Fruit fly (Drosophila melanogaster): ENCODE data around the gene Saysd1.

Gene Saysd1

dm6 chr3R:25183484-25184442, 31.2 kb downstream of the Saysd1 start, which contains the start of gene dan (continued):
- TF ChIP-seq ems (GFP tag; optimal IDR thresholded peaks at IDR 0.05): no peak
- TF ChIP-seq btn (GFP tag; optimal IDR thresholded peaks at IDR 0.05): no peak
- no peak for TF ChIP-seq salm (tag; optimal IDR thresholded peaks at IDR 0.05)
- TF ChIP-seq crol (GFP tag; IDR thresholded peaks at IDR 0.05): peak; percentile 40; the same call in 1 of the 2 replicates
- peak; percentile 43 for TF ChIP-seq CG8388 (GFP tag; optimal IDR thresholded peaks at IDR 0.05)
- TF ChIP-seq CG3838 (GFP tag; optimal IDR thresholded peaks at IDR 0.05): no peak
- no peak for TF ChIP-seq ab (GFP tag; optimal IDR thresholded peaks at IDR 0.05)
- no peak for TF ChIP-seq fu2 (GFP tag; optimal IDR thresholded peaks at IDR 0.05)
- no peak for TF ChIP-seq tx (GFP tag; optimal IDR thresholded peaks at IDR 0.05)
- peak; percentile 32 for TF ChIP-seq Blimp-1 (GFP tag; optimal IDR thresholded peaks at IDR 0.05)
- TF ChIP-seq CG11504 (tag; optimal IDR thresholded peaks at IDR 0.05): peak; percentile 64
- TF ChIP-seq Gug (GFP tag; IDR thresholded peaks at IDR 0.05): no peak
- TF ChIP-seq NFAT (GFP tag; IDR thresholded peaks at IDR 0.05): no peak
- no peak for TF ChIP-seq Dad (GFP tag; optimal IDR thresholded peaks at IDR 0.05)
- peak; percentile 68 for TF ChIP-seq CG15696 (tag; optimal IDR thresholded peaks at IDR 0.05)
- no peak for TF ChIP-seq CG17612 (GFP tag; IDR thresholded peaks at IDR 0.05)
- peak; percentile 53 for TF ChIP-seq dmrt99B (tag; optimal IDR thresholded peaks at IDR 0.05)
- peak; percentile 5 for TF ChIP-seq CG17385 (GFP tag; optimal IDR thresholded peaks at IDR 0.05)
- no peak for TF ChIP-seq CG2116 (GFP tag; optimal IDR thresholded peaks at IDR 0.05)
- no peak for TF ChIP-seq CG4854 (GFP tag; optimal IDR thresholded peaks at IDR 0.05)
- TF ChIP-seq ATbp (GFP tag; optimal IDR thresholded peaks at IDR 0.05): peak; percentile 12
- peak; percentile 71 for TF ChIP-seq nmo (GFP tag; optimal IDR thresholded peaks at IDR 0.05)
- no peak for TF ChIP-seq CG2889 (GFP tag; IDR thresholded peaks at IDR 0.05)
- no peak for TF ChIP-seq CG13894 (tag; optimal IDR thresholded peaks at IDR 0.05)
- TF ChIP-seq pan (optimal IDR thresholded peaks at IDR 0.05): no peak
- no peak for TF ChIP-seq pan (GFP tag; optimal IDR thresholded peaks at IDR 0.05 in 1 of 2, IDR thresholded peaks at IDR 0.05 in 1 of 2)
- TF ChIP-seq lab (GFP tag; optimal IDR thresholded peaks at IDR 0.05): peak; percentile 43
- peak; percentile 59 for TF ChIP-seq CG13775 (GFP tag; optimal IDR thresholded peaks at IDR 0.05)
- no peak for TF ChIP-seq BtbVII (GFP tag; optimal IDR thresholded peaks at IDR 0.05)
- TF ChIP-seq CG5245 (GFP tag; optimal IDR thresholded peaks at IDR 0.05): no peak
- no peak for TF ChIP-seq Lhr (GFP tag; optimal IDR thresholded peaks at IDR 0.05)
- no peak for TF ChIP-seq HmgD (GFP tag; optimal IDR thresholded peaks at IDR 0.05)
- no peak for TF ChIP-seq ewg (GFP tag; optimal IDR thresholded peaks at IDR 0.05)
- TF ChIP-seq CG8359 (GFP tag; optimal IDR thresholded peaks at IDR 0.05; ENCODE audit: borderline replicate concordance): no peak
- no peak for TF ChIP-seq Mrtf (GFP tag; IDR thresholded peaks at IDR 0.05)
- no peak for TF ChIP-seq HLH3B (GFP tag; IDR thresholded peaks at IDR 0.05)
- TF ChIP-seq row (GFP tag; IDR thresholded peaks at IDR 0.05): peak; percentile 30; the same call in 1 of the 3 replicates
- no peak for TF ChIP-seq psq (GFP tag; optimal IDR thresholded peaks at IDR 0.05)
- no peak for TF ChIP-seq CG2875 (GFP tag; optimal IDR thresholded peaks at IDR 0.05)
- no peak for TF ChIP-seq CG4282 (GFP tag; optimal IDR thresholded peaks at IDR 0.05)
- peak; percentile 90 for TF ChIP-seq zen (tag; optimal IDR thresholded peaks at IDR 0.05)
- no peak for TF ChIP-seq chif (GFP tag; optimal IDR thresholded peaks at IDR 0.05)
- no peak for TF ChIP-seq cad (GFP tag; optimal IDR thresholded peaks at IDR 0.05)
- TF ChIP-seq her (GFP tag; optimal IDR thresholded peaks at IDR 0.05): no peak
- peak; percentile 82 for TF ChIP-seq CG9727 (GFP tag; optimal IDR thresholded peaks at IDR 0.05)
- TF ChIP-seq hkb (optimal IDR thresholded peaks at IDR 0.05): no peak
- no peak for TF ChIP-seq hkb (GFP tag; IDR thresholded peaks at IDR 0.05)
- TF ChIP-seq CG18599 (GFP tag; optimal IDR thresholded peaks at IDR 0.05): peak; percentile 54
- TF ChIP-seq Sry-β (GFP tag; optimal IDR thresholded peaks at IDR 0.05): no peak

All from whole organism, embryonic.